Worm (Caenorhabditis elegans): Measurements from ENCODE around the gene C30G7.4.

Gene C30G7.4

ce11 chrV:14909331-14909835 lies 37.5 kb downstream of the C30G7.4 start, which contains the start of gene H12D21.9:
TSS of gene H12D21.9 (minus strand) at chrV:14909478.
- TF ChIP-seq C38D4.7 (GFP tag; optimal IDR thresholded peaks at IDR 0.05) (no peak), ceh-18 (tag; optimal IDR thresholded peaks at IDR 0.05) (peak; percentile 41), unc-55 (GFP tag; optimal IDR thresholded peaks at IDR 0.05) (peak; percentile 16), pqm-1 (tag; optimal IDR thresholded peaks at IDR 0.05) (no peak), pag-3 (tag; optimal IDR thresholded peaks at IDR 0.05; ENCODE audit: borderline replicate concordance) (no peak), ceh-31 (tag; optimal IDR thresholded peaks at IDR 0.05) (no peak), pha-4 (tag; optimal IDR thresholded peaks at IDR 0.05) (no peak), hlh-15 (tag; optimal IDR thresholded peaks at IDR 0.05) (no peak), odd-2 (tag; optimal IDR thresholded peaks at IDR 0.05) (no peak)

ce11 chrV:14907445-14907844 lies 39.5 kb downstream of the C30G7.4 start:
- TF ChIP-seq odd-2 (tag; optimal IDR thresholded peaks at IDR 0.05) (no peak), fkh-10 (GFP tag; optimal IDR thresholded peaks at IDR 0.05) (no peak), pag-3 (tag; optimal IDR thresholded peaks at IDR 0.05; ENCODE audit: borderline replicate concordance) (no peak), che-1 (tag; optimal IDR thresholded peaks at IDR 0.05) (no peak), pha-4 (tag; optimal IDR thresholded peaks at IDR 0.05) (no peak), hlh-8 (tag; optimal IDR thresholded peaks at IDR 0.05) (no peak), hlh-13 (GFP tag; optimal IDR thresholded peaks at IDR 0.05) (no peak), unc-3 (GFP tag; conservative IDR thresholded peaks at IDR 0.05) (no peak), unc-3 (tag; optimal IDR thresholded peaks at IDR 0.05) (no peak), sdc-2 (tag; optimal IDR thresholded peaks at IDR 0.05) (no peak), pat-9 (tag; optimal IDR thresholded peaks at IDR 0.05) (no peak), K09A11.1 (tag; optimal IDR thresholded peaks at IDR 0.05; ENCODE audit: insufficient read depth) (no peak), hlh-30 (tag; optimal IDR thresholded peaks at IDR 0.05; ENCODE audit: insufficient read depth) (no peak), T23F11.4 (GFP tag; optimal IDR thresholded peaks at IDR 0.05) (no peak), sox-2 (GFP tag; IDR thresholded peaks at IDR 0.05) (no peak), hlh-6 (tag; optimal IDR thresholded peaks at IDR 0.05) (no peak), ceh-48 (tag; optimal IDR thresholded peaks at IDR 0.05) (no peak), unc-55 (GFP tag; optimal IDR thresholded peaks at IDR 0.05) (no peak), nhr-11 (tag; optimal IDR thresholded peaks at IDR 0.05) (no peak), npax-4 (tag; optimal IDR thresholded peaks at IDR 0.05) (no peak)

- TF ChIP-seq rnt-1 (tag; optimal IDR thresholded peaks at IDR 0.05) = no peak
- no peak for TF ChIP-seq ceh-31 (tag; optimal IDR thresholded peaks at IDR 0.05)
- TF ChIP-seq tbx-2 (tag; optimal IDR thresholded peaks at IDR 0.05) = no peak
- TF ChIP-seq unc-3 (GFP tag; conservative IDR thresholded peaks at IDR 0.05) = no peak
- TF ChIP-seq unc-3 (tag; optimal IDR thresholded peaks at IDR 0.05) = no peak
- TF ChIP-seq fax-1 (tag; optimal IDR thresholded peaks at IDR 0.05) = no peak
- no peak for TF ChIP-seq gmeb-2 (tag; optimal IDR thresholded peaks at IDR 0.05)
- TF ChIP-seq unc-86 (tag; optimal IDR thresholded peaks at IDR 0.05) = no peak
- TF ChIP-seq pax-1 (tag; optimal IDR thresholded peaks at IDR 0.05) = no peak
- TF ChIP-seq pqm-1 (tag; optimal IDR thresholded peaks at IDR 0.05) = no peak
- TF ChIP-seq fkh-6 (tag; optimal IDR thresholded peaks at IDR 0.05) = no peak
- TF ChIP-seq lim-6 (tag; optimal IDR thresholded peaks at IDR 0.05) = no peak
- TF ChIP-seq Y22D7AL.16 (tag; optimal IDR thresholded peaks at IDR 0.05) = no peak
- no peak for TF ChIP-seq ceh-48 (tag; optimal IDR thresholded peaks at IDR 0.05)
- TF ChIP-seq C38D4.7 (GFP tag; optimal IDR thresholded peaks at IDR 0.05) = no peak
- no peak for TF ChIP-seq pha-4 (tag; optimal IDR thresholded peaks at IDR 0.05)
- TF ChIP-seq ceh-34 (tag; optimal IDR thresholded peaks at IDR 0.05) = no peak
- no peak for TF ChIP-seq dve-1 (tag; optimal IDR thresholded peaks at IDR 0.05)
- no peak for TF ChIP-seq ceh-14 (tag; optimal IDR thresholded peaks at IDR 0.05)
Observed at ce11 chrV:14900905-14901304, 46.0 kb downstream of the C30G7.4 start.

ce11 chrV:14899545-14899944 lies 47.4 kb downstream of the C30G7.4 start, which contains the start of gene H12D21.10:
TSS of gene H12D21.10 (plus strand) at chrV:14899804.
- TF ChIP-seq ceh-18 (tag; optimal IDR thresholded peaks at IDR 0.05) = no peak
- peak; percentile 34 for TF ChIP-seq ceh-31 (tag; optimal IDR thresholded peaks at IDR 0.05)

All from whole organism, late embryonic.